Worm (Caenorhabditis elegans): ENCODE data around the gene nspg-11.
A peak's percentile ranks its signal among the peaks of the same experiment; 100 is the strongest.

The nspg-11 gene

ce11 chrIV:9367852-9368627 is 44.2 kb upstream of the nspg-11 start (continued):
- TF ChIP-seq B0019.2 (GFP tag; conservative IDR thresholded peaks at IDR 0.05) (peak; percentile 20; the same call in 1 of the 2 replicates), K12H6.12 (tag; optimal IDR thresholded peaks at IDR 0.05) (no peak), ZK185.1 (tag; optimal IDR thresholded peaks at IDR 0.05; ENCODE audit: poor library complexity, severe bottlenecking) (peak; percentile 10), mxl-1 (tag; optimal IDR thresholded peaks at IDR 0.05) (no peak), chd-7 (tag; optimal IDR thresholded peaks at IDR 0.05) (no peak), Y79H2A.3 (GFP tag; conservative IDR thresholded peaks at IDR 0.05) (no peak), madf-10 (tag; optimal IDR thresholded peaks at IDR 0.05) (no peak), lin-35 (GFP tag; optimal IDR thresholded peaks at IDR 0.05) (no peak), B0035.1 (tag; optimal IDR thresholded peaks at IDR 0.05) (no peak), snpc-1.1 (tag; optimal IDR thresholded peaks at IDR 0.05; ENCODE audit: insufficient read depth) (peak; percentile 37), zim-3 (tag; optimal IDR thresholded peaks at IDR 0.05) (no peak), sptf-2 (GFP tag; optimal IDR thresholded peaks at IDR 0.05) (no peak), F57A8.1 (GFP tag; optimal IDR thresholded peaks at IDR 0.05) (no peak), tbx-9 (tag; optimal IDR thresholded peaks at IDR 0.05; ENCODE audit: borderline replicate concordance) (no peak), D2030.7 (GFP tag; IDR thresholded peaks at IDR 0.05) (no peak; the same call in none of the 2 replicates), F23B12.7 (tag; optimal IDR thresholded peaks at IDR 0.05; ENCODE audit: insufficient read depth) (no peak), ets-4 (GFP tag; optimal IDR thresholded peaks at IDR 0.05) (no peak), akir-1 (GFP tag; optimal IDR thresholded peaks at IDR 0.05) (no peak), pha-4 (tag; optimal IDR thresholded peaks at IDR 0.05) (no peak), F52B5.7 (tag; optimal IDR thresholded peaks at IDR 0.05) (no peak), nfya-1 (tag; optimal IDR thresholded peaks at IDR 0.05; ENCODE audit: borderline replicate concordance, insufficient read depth) (no peak), Y53F4B.3 (GFP tag; IDR thresholded peaks at IDR 0.05) (no peak), nfyb-1 (GFP tag; IDR thresholded peaks at IDR 0.05) (no peak), nhr-120 (GFP tag; IDR thresholded peaks at IDR 0.05) (no peak), snpc-3.4 (tag; optimal IDR thresholded peaks at IDR 0.05) (peak; percentile 70), rpc-1 (optimal IDR thresholded peaks at IDR 0.05) (no peak), rpc-1 (tag; optimal IDR thresholded peaks at IDR 0.05) (no peak), ztf-22 (GFP tag; optimal IDR thresholded peaks at IDR 0.05) (no peak), egl-18 (GFP tag; IDR thresholded peaks at IDR 0.05) (no peak), cebp-2 (GFP tag; IDR thresholded peaks at IDR 0.05) (no peak), ztf-26 (tag; optimal IDR thresholded peaks at IDR 0.05) (no peak), attf-5 (GFP tag; optimal IDR thresholded peaks at IDR 0.05) (peak; percentile 10), ceh-27 (GFP tag; optimal IDR thresholded peaks at IDR 0.05) (peak; percentile 24), attf-6 (GFP tag; IDR thresholded peaks at IDR 0.05) (0 out of 2 replicates have a peak, but pooled peaks have one; percentile 22), F55B11.4 (tag; optimal IDR thresholded peaks at IDR 0.05; ENCODE audit: borderline replicate concordance, insufficient read depth) (no peak), hmg-20 (GFP tag; IDR thresholded peaks at IDR 0.05) (no peak), lsl-1 (GFP tag; optimal IDR thresholded peaks at IDR 0.05) (peak; percentile 90), F33H1.4 (GFP tag; IDR thresholded peaks at IDR 0.05) (peak; percentile 90), ceh-40 (GFP tag; IDR thresholded peaks at IDR 0.05) (no peak), tbp1 (GFP tag; optimal IDR thresholded peaks at IDR 0.05) (peak; percentile 13), him-1 (tag; optimal IDR thresholded peaks at IDR 0.05) (no peak), lir-1 (GFP tag; conservative IDR thresholded peaks at IDR 0.05) (no peak), ccch-3 (GFP tag; optimal IDR thresholded peaks at IDR 0.05) (no peak), athp-1 (tag; optimal IDR thresholded peaks at IDR 0.05) (no peak), egl-44 (GFP tag; IDR thresholded peaks at IDR 0.05) (no peak), hlh-12 (tag; optimal IDR thresholded peaks at IDR 0.05) (no peak), F39B2.1 (GFP tag; IDR thresholded peaks at IDR 0.05) (no peak)

All from whole organism, young adult.